Fruit fly (Drosophila melanogaster) whole organism: ENCODE measurements around the gene MED24.

ENCODE experiments used
- CG8478 ChIP-seq: fragments of >200 bp; optimal IDR thresholded peaks from 2 replicates; lab custom pipeline; 2018; ENCODE audit warnings: inconsistent platforms
- Dll ChIP-seq: fragments of >200 bp; optimal IDR thresholded peaks from 2 replicates; lab custom pipeline; 2017
- EcR ChIP-seq, 2 experiments: fragments of >200 bp; optimal IDR thresholded peaks; 2 replicates each; lab custom pipeline; 2017; ENCODE audit warnings: missing biosample characterization in 2 of 2, missing genetic modification characterization in 2 of 2, missing genetic modification reagents in 2 of 2
- pan ChIP-seq: fragments of >200 bp; optimal IDR thresholded peaks from 2 replicates; lab custom pipeline; 2017
- psq ChIP-seq: fragments of >200 bp; optimal IDR thresholded peaks from 2 replicates; lab custom pipeline; 2017
- usp ChIP-seq: fragments of >200 bp; optimal IDR thresholded peaks from 2 replicates; lab custom pipeline; 2017; ENCODE audit warnings: missing biosample characterization, missing genetic modification characterization, mixed read lengths

The MED24 gene

DNA sequence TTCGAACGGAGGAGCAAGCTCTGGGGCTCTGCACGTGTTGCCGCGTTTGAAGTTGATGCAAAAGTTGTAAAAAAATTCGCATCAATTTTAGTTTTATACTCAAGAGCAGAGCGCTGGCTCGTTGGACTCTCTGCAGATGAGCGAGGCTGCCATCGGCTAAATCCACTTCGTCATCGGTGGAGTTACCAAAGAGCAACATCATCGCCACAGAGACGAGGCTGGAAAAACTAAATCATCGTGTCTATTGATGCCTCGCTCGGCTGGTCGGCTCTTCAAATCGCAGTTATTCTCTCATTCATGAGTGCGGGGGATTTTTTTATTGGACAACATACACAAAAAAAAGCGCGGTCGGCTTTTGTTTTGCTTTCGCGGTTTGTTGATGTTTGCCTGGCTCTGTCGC, 25.6 kb upstream of the MED24 start, which contains the start of gene CG13675:
Gene CG13675, minus strand, starts transcription at position 83 of the 400 bp plus-strand sequence.
- no peak for TF ChIP-seq usp (GFP tag; lab: Kevin White, UChicago)
- TF ChIP-seq psq, result no peak

DNA sequence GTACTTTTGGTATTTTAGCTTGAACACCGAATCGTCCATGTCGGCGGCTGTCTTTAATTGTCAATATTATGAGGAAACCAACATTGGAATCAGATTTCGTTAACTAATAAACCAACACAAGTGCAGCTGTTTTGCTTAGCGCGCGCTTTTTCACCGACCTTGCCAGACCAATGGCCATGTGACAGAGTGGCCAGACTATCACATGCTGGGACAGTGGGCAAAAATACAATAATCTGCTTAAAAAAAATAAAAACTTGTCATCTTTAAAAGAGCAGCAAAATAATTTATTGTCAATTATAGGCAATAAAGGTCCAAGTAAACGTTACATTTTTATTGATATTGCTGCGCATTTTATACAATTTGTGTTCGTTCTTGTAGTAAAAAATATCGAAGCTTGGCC, 15.3 kb upstream of the MED24 start, which contains the start of gene RecQ4:
Gene RecQ4, minus strand, starts transcription at position 161 of the 400 bp plus-strand sequence.
- TF ChIP-seq usp (GFP tag; lab: Kevin White, UChicago) (no peak), Dll (lab: Kevin White, UChicago) (no peak), pan (lab: Kevin White, UChicago) (no peak), CG8478 (no peak), psq (no peak), EcR (GFP tag; optimal IDR thresholded peaks at IDR 0.05; lab: Kevin White, UChicago) (no peak)

DNA sequence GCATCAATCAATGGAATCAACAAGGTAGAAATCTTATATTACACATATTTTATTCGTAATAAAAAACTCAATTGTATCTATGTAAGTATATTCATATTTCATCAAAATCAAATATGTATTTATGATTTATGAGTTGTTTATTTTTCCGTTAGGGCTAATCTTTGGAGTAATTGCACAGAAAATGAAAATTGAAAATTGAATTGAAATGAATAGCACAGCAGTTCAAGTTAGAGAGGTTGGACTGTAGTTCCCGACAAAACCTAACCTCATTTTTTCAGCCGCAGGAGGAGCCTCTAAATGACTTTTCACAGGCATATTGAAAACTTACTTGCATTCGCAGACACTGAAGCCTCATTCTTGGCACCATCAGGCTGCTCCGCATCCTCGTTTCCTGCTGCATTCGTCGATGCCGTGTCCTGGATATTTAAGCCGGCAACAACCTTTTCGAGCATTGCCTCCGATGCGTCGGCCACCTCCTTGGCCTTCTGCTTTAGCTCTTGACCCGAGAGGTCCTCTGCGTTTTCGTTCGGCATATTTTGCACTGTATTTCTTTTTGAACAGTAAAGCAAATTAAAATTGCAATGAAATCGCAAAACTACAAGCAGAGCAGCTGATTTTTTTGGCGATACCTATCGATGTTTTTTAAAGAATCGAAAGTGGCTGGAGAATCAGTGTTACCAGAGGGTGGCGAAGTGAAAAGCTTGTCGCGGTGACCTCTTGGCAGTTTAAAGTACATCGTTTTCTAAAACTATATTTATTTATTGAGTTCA, 13.1 kb upstream of the MED24 start, which contains the start of gene Nmt:
Gene Nmt, minus strand, starts transcription at position 635 of the 770 bp plus-strand sequence.
- no peak for TF ChIP-seq CG8478
- TF ChIP-seq Dll (lab: Kevin White, UChicago), result no peak
- TF ChIP-seq usp (GFP tag; lab: Kevin White, UChicago), result no peak
- no peak for TF ChIP-seq psq
- TF ChIP-seq pan (lab: Kevin White, UChicago), result no peak
- no peak for TF ChIP-seq EcR (GFP tag; optimal IDR thresholded peaks at IDR 0.05; lab: Kevin White, UChicago)

DNA sequence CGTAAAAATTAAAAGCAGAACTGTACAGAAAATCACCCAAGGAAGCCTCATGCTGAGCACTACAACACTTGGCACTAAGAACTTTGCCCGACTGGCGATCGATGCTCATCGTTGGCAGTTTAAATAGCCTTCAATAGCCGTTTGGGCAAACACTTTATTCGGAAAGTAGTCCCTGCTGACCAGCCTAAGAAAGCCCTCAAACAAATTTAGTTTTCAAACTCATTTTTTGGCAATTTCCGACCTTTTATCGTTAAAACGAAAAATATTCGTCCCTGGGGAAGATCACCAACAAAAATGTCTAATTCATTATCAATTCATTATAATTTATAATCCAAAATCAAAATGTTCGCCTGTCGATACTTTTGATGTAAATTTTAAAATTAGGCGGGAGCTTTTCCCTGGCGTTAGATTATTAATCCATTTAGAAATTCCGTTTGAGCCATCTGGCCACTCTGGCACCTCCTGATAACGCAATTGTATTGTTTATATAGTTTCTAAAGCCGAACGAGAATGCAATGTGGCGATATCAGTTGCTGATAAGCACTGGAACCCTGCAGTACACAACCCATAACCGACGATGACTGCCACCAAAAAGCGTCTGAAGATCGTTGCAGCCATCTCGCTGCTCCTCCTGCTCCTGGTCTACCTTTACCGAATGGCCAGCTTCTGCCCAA, 10.5 kb upstream of the MED24 start, which contains the start of the genes mthl7 and Uxs:
Gene mthl7, minus strand, starts transcription at position 51 of the 674 bp plus-strand sequence.
Gene Uxs, plus strand, starts transcription at position 460 of the 674 bp plus-strand sequence.
- no peak for TF ChIP-seq CG8478

DNA sequence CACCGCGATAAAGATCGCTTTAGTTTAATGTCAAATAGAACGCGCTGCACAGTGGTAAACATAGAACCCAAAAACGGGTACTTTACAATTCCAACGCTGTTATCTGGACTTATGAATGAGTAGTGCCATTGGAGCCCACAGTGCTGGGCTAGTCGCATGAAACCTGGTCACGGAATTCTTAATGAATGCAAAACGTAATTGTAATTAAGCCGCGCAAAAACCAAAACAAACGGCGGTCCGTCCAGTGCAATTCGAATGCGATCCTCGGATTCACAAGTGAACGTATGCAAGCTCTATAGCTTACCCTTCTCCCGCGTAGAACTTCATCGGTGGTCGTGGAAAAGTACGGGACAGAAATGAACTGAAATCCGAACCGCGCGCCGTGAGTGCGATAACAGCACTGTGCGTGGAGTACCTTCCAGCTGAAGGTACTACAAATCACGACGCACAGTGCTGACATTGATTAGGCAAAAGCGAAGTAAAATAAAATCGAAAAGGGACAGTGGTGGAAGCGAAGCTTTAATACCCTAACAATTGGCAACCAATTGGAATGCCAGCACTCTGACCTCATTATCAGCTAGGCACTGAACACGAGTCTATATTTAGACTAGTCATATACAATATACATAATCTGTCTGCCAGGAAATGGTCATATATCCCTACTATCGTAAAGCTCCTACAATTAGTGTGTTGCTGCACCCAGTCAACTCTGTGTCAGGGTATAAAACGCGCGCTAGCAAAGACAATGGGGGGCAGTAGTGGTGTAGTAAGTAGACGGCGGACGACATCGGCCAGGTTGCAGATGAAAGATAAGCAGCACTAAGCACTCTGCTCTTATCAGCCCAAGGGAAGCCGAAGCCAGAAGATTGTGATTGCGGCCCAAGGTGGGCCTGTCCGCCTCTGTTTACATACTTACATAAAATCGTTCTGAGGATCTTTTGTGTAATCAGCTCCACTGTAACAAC, 5.5 kb upstream of the MED24 start:
- TF ChIP-seq Dll (lab: Kevin White, UChicago), result no peak

DNA sequence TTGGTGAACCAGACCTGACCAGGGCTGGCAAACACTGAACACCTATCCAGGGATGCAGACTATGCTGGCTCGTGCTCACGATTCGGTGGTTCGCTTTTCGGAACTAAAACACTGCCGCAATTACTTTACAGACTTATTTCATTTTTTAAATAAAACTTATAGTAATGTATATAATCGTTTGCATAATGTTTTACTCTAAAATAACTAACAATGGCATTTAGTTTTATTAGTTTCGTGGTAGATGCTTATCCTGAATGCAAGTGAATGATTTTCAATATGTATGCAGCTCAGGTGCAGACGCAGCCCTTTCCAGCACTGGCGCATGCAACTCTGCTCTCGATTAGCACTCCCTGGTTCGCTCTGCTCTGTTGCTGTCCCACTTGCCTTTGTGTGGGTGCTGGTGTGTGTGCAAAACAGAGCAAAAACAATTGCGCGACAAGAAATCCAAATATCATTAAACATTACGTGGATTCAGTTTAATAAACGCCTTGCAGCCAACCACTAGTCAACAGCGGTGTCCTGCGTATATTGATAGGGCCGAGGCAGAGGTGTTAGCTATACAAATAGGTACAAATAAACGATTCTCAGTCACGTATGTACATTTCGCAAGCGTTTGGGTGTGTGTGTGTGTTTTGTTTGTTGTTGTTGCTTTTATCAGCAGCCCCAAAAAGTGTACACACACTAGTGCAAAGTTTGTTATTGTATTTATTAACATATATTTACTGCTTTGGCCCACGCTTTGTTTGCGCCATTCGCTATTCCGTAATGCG, 4.3 kb upstream of the MED24 start, which contains the start of the genes ERR and Atg18a:
Gene ERR, minus strand, starts transcription at position 45 of the 770 bp plus-strand sequence.
Gene Atg18a, plus strand, starts transcription at position 231 of the 770 bp plus-strand sequence.
- TF ChIP-seq psq (no peak), Dll (lab: Kevin White, UChicago) (no peak), CG8478 (no peak), EcR (GFP tag; optimal IDR thresholded peaks at IDR 0.05; lab: Kevin White, UChicago) (no peak), usp (GFP tag; lab: Kevin White, UChicago) (no peak), pan (lab: Kevin White, UChicago) (no peak)

DNA sequence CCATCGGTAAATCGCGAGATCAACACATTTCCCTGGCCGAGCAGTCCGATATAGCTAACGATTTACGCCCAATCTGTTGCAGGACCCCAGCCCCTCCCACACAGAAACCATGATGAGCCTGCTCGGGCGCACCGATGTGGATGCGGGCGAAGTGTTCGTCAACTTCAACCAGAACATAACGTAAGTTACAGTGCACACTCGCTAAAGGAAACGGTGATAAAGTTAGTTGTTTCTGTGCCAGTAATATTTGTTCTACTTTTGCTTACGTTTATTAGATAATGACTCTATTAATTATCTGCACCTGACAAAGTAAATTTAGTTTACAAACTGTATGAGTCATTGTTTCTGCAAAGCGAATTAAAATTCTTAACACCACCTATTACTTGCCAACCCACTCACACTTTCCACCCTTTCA, 3.7 kb upstream of the MED24 start:
- TF ChIP-seq CG8478, result no peak
- TF ChIP-seq psq, result no peak
- TF ChIP-seq EcR (GFP tag; optimal IDR thresholded peaks at IDR 0.05; lab: Kevin White, UChicago), result no peak
- no peak for TF ChIP-seq usp (GFP tag; lab: Kevin White, UChicago)
- TF ChIP-seq pan (lab: Kevin White, UChicago), result no peak
- no peak for TF ChIP-seq Dll (lab: Kevin White, UChicago)

DNA sequence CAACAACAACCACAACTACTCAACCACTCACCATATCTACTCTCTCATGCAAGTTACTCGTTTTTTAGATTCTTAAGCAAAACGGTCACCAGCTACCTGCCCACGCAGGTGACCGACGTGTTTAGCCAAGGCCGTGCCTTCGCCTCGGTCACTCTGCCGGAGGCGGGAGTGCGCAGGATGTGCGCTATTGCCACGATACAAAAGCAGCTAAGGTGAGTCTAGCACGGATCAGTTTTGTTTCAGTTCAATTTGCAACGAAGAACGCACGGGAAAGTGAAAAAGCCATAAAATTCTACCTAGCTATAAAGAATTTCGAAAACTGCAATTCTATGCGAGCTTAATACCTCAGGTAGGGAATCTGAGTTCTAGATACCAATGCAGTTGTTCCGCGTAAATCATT, 1.8 kb upstream of the MED24 start:
- no peak for TF ChIP-seq psq
- no peak for TF ChIP-seq Dll (lab: Kevin White, UChicago)
- no peak for TF ChIP-seq usp (GFP tag; lab: Kevin White, UChicago)
- TF ChIP-seq pan (lab: Kevin White, UChicago), result no peak
- TF ChIP-seq EcR (GFP tag; optimal IDR thresholded peaks at IDR 0.05; lab: Kevin White, UChicago), result no peak
- no peak for TF ChIP-seq CG8478

DNA sequence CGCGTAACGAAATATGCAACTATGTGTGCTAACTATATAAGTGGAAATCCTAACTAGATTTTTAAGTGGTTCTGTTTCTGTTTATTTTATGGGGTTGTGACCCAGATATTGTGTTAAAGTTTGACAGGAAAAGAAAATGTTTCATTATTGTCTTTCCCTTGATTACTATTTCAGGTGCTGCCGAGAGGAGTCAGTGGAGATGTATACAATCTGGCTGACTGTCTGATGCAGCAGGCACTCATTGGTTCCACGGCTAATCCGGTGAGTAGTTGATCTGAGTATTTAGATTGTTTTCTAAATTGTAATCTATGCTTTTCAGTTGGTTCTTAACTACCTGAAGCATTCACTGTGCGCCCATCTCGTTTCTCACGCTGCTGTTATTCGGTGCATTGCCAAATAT, 1.9 kb downstream of the MED24 start, which contains the start of gene CG7387:
Gene CG7387, minus strand, starts transcription at position 101 of the 400 bp plus-strand sequence.
- no peak for TF ChIP-seq pan (lab: Kevin White, UChicago)
- no peak for TF ChIP-seq EcR (GFP tag; optimal IDR thresholded peaks at IDR 0.05; lab: Kevin White, UChicago)
- TF ChIP-seq Dll (lab: Kevin White, UChicago), result no peak
- no peak for TF ChIP-seq CG8478

DNA sequence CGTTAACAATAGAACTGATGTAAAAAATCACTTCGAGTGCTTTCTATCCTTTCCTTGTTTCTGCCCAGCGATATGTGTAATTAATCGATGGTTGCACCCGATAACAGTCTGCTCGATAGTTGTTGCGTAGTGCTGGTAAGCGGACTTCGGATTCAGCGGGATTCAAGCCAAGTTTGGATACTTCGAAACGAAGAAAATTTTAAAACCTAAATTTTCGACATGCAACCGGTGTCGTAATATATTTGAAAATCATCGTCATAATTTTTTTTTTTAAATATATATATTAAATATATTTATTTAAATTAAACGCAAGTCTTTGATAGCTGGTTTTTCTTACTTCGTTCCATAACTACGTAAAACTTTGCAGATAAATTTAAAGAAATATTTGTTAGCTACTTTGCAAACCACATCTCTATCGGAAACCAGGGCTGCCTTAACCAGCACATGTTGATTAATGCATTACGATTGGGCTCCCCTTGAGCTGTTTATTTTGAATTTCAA, 6.8 kb downstream of the MED24 start, which contains the start of the genes UbcE2M and Dhps:
Gene UbcE2M, minus strand, starts transcription at position 209 of the 501 bp plus-strand sequence.
Gene Dhps, plus strand, starts transcription at position 429 of the 501 bp plus-strand sequence.
- no peak for TF ChIP-seq EcR (GFP tag; optimal IDR thresholded peaks at IDR 0.05; lab: Kevin White, UChicago)

DNA sequence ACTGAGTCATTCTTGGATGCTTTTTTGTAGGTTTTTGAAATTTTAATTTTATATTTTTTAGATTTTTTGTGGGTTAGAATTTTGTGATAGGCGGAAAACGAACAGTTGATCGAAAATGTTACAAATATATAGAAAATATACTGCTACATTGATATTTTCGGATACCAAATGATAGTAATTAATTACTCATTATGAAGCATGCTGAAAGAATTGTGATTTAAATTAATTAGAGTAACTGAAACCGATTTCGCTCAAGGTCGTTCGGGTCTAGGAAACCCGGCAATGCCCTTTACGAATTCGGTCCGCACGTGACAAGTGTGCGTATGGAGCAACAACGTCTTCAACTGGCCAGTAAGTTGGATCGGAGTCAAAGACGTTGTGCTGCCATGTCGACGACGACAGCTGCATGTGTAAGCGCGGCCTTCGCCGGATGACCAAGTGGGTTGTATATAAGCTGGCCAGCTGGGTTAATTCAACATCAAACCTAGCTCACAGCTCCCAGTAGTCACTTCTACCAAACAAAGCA, 11.3 kb downstream of the MED24 start, which contains the start of the genes CG7366 and CG13679:
Gene CG7366, minus strand, starts transcription at position 101 of the 526 bp plus-strand sequence.
Gene CG13679, plus strand, starts transcription at position 476 of the 526 bp plus-strand sequence.
- TF ChIP-seq Dll (lab: Kevin White, UChicago) (no peak), pan (lab: Kevin White, UChicago) (no peak), psq (no peak), CG8478 (no peak), EcR (GFP tag; optimal IDR thresholded peaks at IDR 0.05; lab: Kevin White, UChicago) (no peak), usp (GFP tag; lab: Kevin White, UChicago) (no peak)
